Fruit fly (Drosophila melanogaster) whole organism, embryonic: ENCODE measurements around the gene mRpL15.
A peak's percentile ranks its signal among the peaks of the same experiment; 100 is the strongest.

ENCODE experiments used
- Abd-B ChIP-seq: fragments of 200-800 bp; sonication (Bioruptor generic); optimal IDR thresholded peaks from 2 replicates; lab custom pipeline; 2018; ENCODE audit warnings: missing biosample characterization, mild to moderate bottlenecking, missing genetic modification characterization, moderate library complexity
- Atf6 ChIP-seq: fragments of 200-800 bp; sonication (Bioruptor generic); IDR thresholded peaks from 2 replicates; pipeline ENCODE4 v1.3.6; 2022; ENCODE audit warnings: missing biosample characterization, missing genetic modification characterization
- BEAF-32 ChIP-seq: fragments of 200-800 bp; sonication (Bioruptor generic); optimal IDR thresholded peaks from 3 replicates; lab custom pipeline; 2017; ENCODE audit warnings: missing biosample characterization, missing genetic modification characterization, mild to moderate bottlenecking, moderate library complexity, missing genetic modification reagents
- CG12299 ChIP-seq: fragments of 200-800 bp; sonication (Bioruptor generic); optimal IDR thresholded peaks from 2 replicates; lab custom pipeline; 2018; ENCODE audit warnings: missing biosample characterization, mild to moderate bottlenecking, missing genetic modification characterization
- CG12744 ChIP-seq: fragments of 200-800 bp; sonication (Bioruptor generic); optimal IDR thresholded peaks from 2 replicates; lab custom pipeline; 2016; ENCODE audit warnings: missing biosample characterization, missing genetic modification characterization
- CG12942 ChIP-seq: fragments of 200-800 bp; sonication (Bioruptor generic); optimal IDR thresholded peaks from 3 replicates; lab custom pipeline; 2016; ENCODE audit warnings: missing biosample characterization, missing genetic modification characterization
- CG13296 ChIP-seq: fragments of 200-800 bp; sonication (Bioruptor generic); optimal IDR thresholded peaks from 3 replicates; lab custom pipeline; 2018; ENCODE audit warnings: missing biosample characterization, mild to moderate bottlenecking, missing genetic modification characterization
- CG14014 ChIP-seq: fragments of 200-800 bp; sonication (Bioruptor generic); IDR thresholded peaks from 2 replicates; pipeline ENCODE4 v1.3.6; 2022; ENCODE audit warnings: missing biosample characterization, missing genetic modification characterization
- CG14965 ChIP-seq: fragments of 200-800 bp; sonication (Bioruptor generic); optimal IDR thresholded peaks from 2 replicates; lab custom pipeline; 2016; ENCODE audit warnings: missing biosample characterization, missing genetic modification characterization, borderline replicate concordance
- CG15073 ChIP-seq: fragments of 200-800 bp; sonication (Bioruptor generic); optimal IDR thresholded peaks from 2 replicates; lab custom pipeline; 2016; ENCODE audit warnings: missing biosample characterization, missing genetic modification characterization
- CG16779 ChIP-seq: fragments of 200-800 bp; sonication (Bioruptor generic); IDR thresholded peaks from 2 replicates; pipeline ENCODE4 v1.3.6; 2022; ENCODE audit warnings: missing biosample characterization, missing genetic modification characterization
- CG17328 ChIP-seq: fragments of 200-800 bp; sonication (Bioruptor generic); IDR thresholded peaks from 2 replicates; pipeline ENCODE4 v1.3.6; 2022; ENCODE audit warnings: missing biosample characterization, missing genetic modification characterization
- CG17385 ChIP-seq: fragments of 200-800 bp; sonication (Bioruptor generic); optimal IDR thresholded peaks from 3 replicates; lab custom pipeline; 2018; ENCODE audit warnings: missing biosample characterization, mild to moderate bottlenecking, missing genetic modification characterization
- CG1792 ChIP-seq: fragments of 200-800 bp; sonication (Bioruptor generic); optimal IDR thresholded peaks from 2 replicates; lab custom pipeline; 2016; ENCODE audit warnings: missing biosample characterization, missing genetic modification characterization
- CG1832 ChIP-seq: fragments of 200-800 bp; sonication (Bioruptor generic); optimal IDR thresholded peaks from 2 replicates; lab custom pipeline; 2017; ENCODE audit warnings: missing biosample characterization, mild to moderate bottlenecking, missing genetic modification characterization, inconsistent platforms
- CG18476 ChIP-seq: fragments of 200-800 bp; sonication (Bioruptor generic); optimal IDR thresholded peaks from 2 replicates; lab custom pipeline; 2016; ENCODE audit warnings: missing biosample characterization, mild to moderate bottlenecking, missing genetic modification characterization
- CG31441 ChIP-seq: fragments of 200-800 bp; sonication (Bioruptor generic); IDR thresholded peaks from 2 replicates; pipeline ENCODE4 v1.3.6; 2022; ENCODE audit warnings: missing biosample characterization, missing genetic modification characterization
- CG3995 ChIP-seq: fragments of 200-800 bp; sonication (Bioruptor generic); optimal IDR thresholded peaks from 3 replicates; lab custom pipeline; 2016; ENCODE audit warnings: missing biosample characterization, missing genetic modification characterization
- CG4328 ChIP-seq: fragments of 200-800 bp; sonication (Bioruptor generic); optimal IDR thresholded peaks from 3 replicates; lab custom pipeline; 2017; ENCODE audit warnings: missing biosample characterization, missing genetic modification reagents, missing genetic modification characterization
- CG7271 ChIP-seq: fragments of 200-800 bp; sonication (Bioruptor generic); optimal IDR thresholded peaks from 2 replicates; lab custom pipeline; 2018; ENCODE audit warnings: missing biosample characterization, mild to moderate bottlenecking, missing genetic modification characterization, moderate library complexity
- CG7987 ChIP-seq: fragments of 200-800 bp; sonication (Bioruptor generic); optimal IDR thresholded peaks from 2 replicates; lab custom pipeline; 2018; ENCODE audit warnings: missing biosample characterization, mild to moderate bottlenecking, missing genetic modification characterization, moderate library complexity
- CG8944 ChIP-seq: fragments of 200-800 bp; sonication (Bioruptor generic); optimal IDR thresholded peaks from 3 replicates; lab custom pipeline; 2016; ENCODE audit warnings: missing biosample characterization, missing genetic modification characterization
- CG9437 ChIP-seq: fragments of 200-800 bp; sonication (Bioruptor generic); optimal IDR thresholded peaks from 2 replicates; lab custom pipeline; 2018; ENCODE audit warnings: missing biosample characterization, mild to moderate bottlenecking, missing genetic modification characterization
- CG9817 ChIP-seq: fragments of 200-800 bp; sonication (Bioruptor generic); optimal IDR thresholded peaks from 2 replicates; lab custom pipeline; 2018; ENCODE audit warnings: missing biosample characterization, mild to moderate bottlenecking, missing genetic modification characterization, moderate library complexity
- Dad ChIP-seq: fragments of 200-800 bp; sonication (Bioruptor generic); optimal IDR thresholded peaks from 3 replicates; lab custom pipeline; 2016; ENCODE audit warnings: missing biosample characterization, missing genetic modification characterization
- Dfd ChIP-seq, 2 experiments: fragments of >200 bp; optimal IDR thresholded peaks; 2 replicates each; lab custom pipeline; 2017; ENCODE audit warnings: missing biosample characterization in 2 of 2, missing genetic modification characterization in 2 of 2
- Drgx ChIP-seq: fragments of 200-800 bp; sonication (Bioruptor generic); IDR thresholded peaks from 2 replicates; pipeline ENCODE4 v1.3.6; 2022; ENCODE audit warnings: missing biosample characterization, missing genetic modification characterization
- HmgZ ChIP-seq: fragments of 200-800 bp; sonication (Bioruptor generic); optimal IDR thresholded peaks from 2 replicates; lab custom pipeline; 2018; ENCODE audit warnings: missing biosample characterization, mild to moderate bottlenecking, missing genetic modification characterization
- Hmx ChIP-seq: fragments of 200-800 bp; sonication (Bioruptor generic); optimal IDR thresholded peaks from 2 replicates; lab custom pipeline; 2016; ENCODE audit warnings: missing biosample characterization, missing genetic modification characterization
- Jarid2 ChIP-seq: fragments of 200-800 bp; sonication (Bioruptor generic); optimal IDR thresholded peaks from 3 replicates; lab custom pipeline; 2017; ENCODE audit warnings: mild to moderate bottlenecking, missing biosample characterization, missing genetic modification reagents, missing genetic modification characterization
- Kr ChIP-seq: fragments of 200-800 bp; sonication (Bioruptor generic); optimal IDR thresholded peaks from 2 replicates; lab custom pipeline; 2017; ENCODE audit warnings: missing biosample characterization, mild to moderate bottlenecking, missing genetic modification characterization
- Lhr ChIP-seq: fragments of 200-800 bp; sonication (Bioruptor generic); optimal IDR thresholded peaks from 3 replicates; lab custom pipeline; 2017; ENCODE audit warnings: mild to moderate bottlenecking, missing biosample characterization, missing genetic modification reagents, missing genetic modification characterization
- NC2β ChIP-seq: fragments of 200-800 bp; sonication (Bioruptor generic); optimal IDR thresholded peaks from 2 replicates; lab custom pipeline; 2016; ENCODE audit warnings: missing biosample characterization, missing genetic modification characterization
- Oaz ChIP-seq: fragments of 200-800 bp; sonication (Bioruptor generic); IDR thresholded peaks from 2 replicates; pipeline ENCODE4 v1.3.6; 2022; ENCODE audit warnings: missing biosample characterization, missing genetic modification characterization
- Xrp1 ChIP-seq: fragments of 200-800 bp; sonication (Bioruptor generic); IDR thresholded peaks from 2 replicates; pipeline ENCODE4 v1.3.6; 2022; ENCODE audit warnings: missing biosample characterization, missing genetic modification characterization
- aop ChIP-seq: fragments of 200-800 bp; sonication (Bioruptor generic); IDR thresholded peaks from 2 replicates; pipeline ENCODE4 v1.3.6; 2022; ENCODE audit warnings: missing biosample characterization, missing genetic modification characterization
- ase ChIP-seq: fragments of 200-800 bp; sonication (Bioruptor generic); IDR thresholded peaks from 3 replicates; pipeline ENCODE4 v1.3.6; 2022; ENCODE audit warnings: missing biosample characterization, missing genetic modification characterization
- chif ChIP-seq, 2 experiments: fragments of 200-800 bp; sonication (Bioruptor generic); optimal IDR thresholded peaks; 3 replicates each; lab custom pipeline; 2016; ENCODE audit warnings: missing biosample characterization in 2 of 2, missing genetic modification characterization in 2 of 2
- crol ChIP-seq: fragments of 200-800 bp; sonication (Bioruptor generic); IDR thresholded peaks from 2 replicates; pipeline ENCODE4 v1.3.6; 2022; ENCODE audit warnings: missing biosample characterization, missing genetic modification characterization
- disco-r ChIP-seq: fragments of 200-800 bp; sonication (Bioruptor generic); optimal IDR thresholded peaks from 2 replicates; lab custom pipeline; 2016; ENCODE audit warnings: missing biosample characterization, missing genetic modification characterization
- ems ChIP-seq: fragments of 200-800 bp; sonication (Bioruptor generic); optimal IDR thresholded peaks from 3 replicates; lab custom pipeline; 2016; ENCODE audit warnings: missing biosample characterization, missing genetic modification characterization
- eyg ChIP-seq: fragments of 200-800 bp; sonication (Bioruptor generic); optimal IDR thresholded peaks from 3 replicates; lab custom pipeline; 2016; ENCODE audit warnings: missing biosample characterization, missing genetic modification characterization
- gcm ChIP-seq: fragments of 200-800 bp; sonication (Bioruptor generic); optimal IDR thresholded peaks from 2 replicates; lab custom pipeline; 2019; ENCODE audit warnings: missing biosample characterization, mild to moderate bottlenecking, missing genetic modification characterization, moderate library complexity
- gsb ChIP-seq: fragments of 200-800 bp; sonication (Bioruptor generic); IDR thresholded peaks from 2 replicates; pipeline ENCODE4 v1.3.6; 2022; ENCODE audit warnings: missing biosample characterization, missing genetic modification characterization
- ham ChIP-seq: fragments of 200-800 bp; sonication (Bioruptor generic); IDR thresholded peaks from 2 replicates; pipeline ENCODE4 v1.3.6; 2022; ENCODE audit warnings: missing biosample characterization, missing genetic modification characterization
- peb ChIP-seq: fragments of 200-800 bp; sonication (Bioruptor generic); IDR thresholded peaks from 2 replicates; pipeline ENCODE4 v1.3.6; 2022; ENCODE audit warnings: missing biosample characterization, missing genetic modification characterization
- pros ChIP-seq: fragments of 200-800 bp; sonication (Bioruptor generic); optimal IDR thresholded peaks from 3 replicates; lab custom pipeline; 2019; ENCODE audit warnings: missing biosample characterization, mild to moderate bottlenecking, missing genetic modification characterization, moderate library complexity
- slbo ChIP-seq: fragments of 200-800 bp; sonication (Bioruptor generic); IDR thresholded peaks from 2 replicates; pipeline ENCODE4 v1.3.6; 2022; ENCODE audit warnings: missing biosample characterization, missing genetic modification characterization
- stwl ChIP-seq: fragments of 200-800 bp; sonication (Bioruptor generic); optimal IDR thresholded peaks from 3 replicates; lab custom pipeline; 2018; ENCODE audit warnings: missing biosample characterization, mild to moderate bottlenecking, missing genetic modification characterization, moderate library complexity

mRpL15 gene

DNA sequence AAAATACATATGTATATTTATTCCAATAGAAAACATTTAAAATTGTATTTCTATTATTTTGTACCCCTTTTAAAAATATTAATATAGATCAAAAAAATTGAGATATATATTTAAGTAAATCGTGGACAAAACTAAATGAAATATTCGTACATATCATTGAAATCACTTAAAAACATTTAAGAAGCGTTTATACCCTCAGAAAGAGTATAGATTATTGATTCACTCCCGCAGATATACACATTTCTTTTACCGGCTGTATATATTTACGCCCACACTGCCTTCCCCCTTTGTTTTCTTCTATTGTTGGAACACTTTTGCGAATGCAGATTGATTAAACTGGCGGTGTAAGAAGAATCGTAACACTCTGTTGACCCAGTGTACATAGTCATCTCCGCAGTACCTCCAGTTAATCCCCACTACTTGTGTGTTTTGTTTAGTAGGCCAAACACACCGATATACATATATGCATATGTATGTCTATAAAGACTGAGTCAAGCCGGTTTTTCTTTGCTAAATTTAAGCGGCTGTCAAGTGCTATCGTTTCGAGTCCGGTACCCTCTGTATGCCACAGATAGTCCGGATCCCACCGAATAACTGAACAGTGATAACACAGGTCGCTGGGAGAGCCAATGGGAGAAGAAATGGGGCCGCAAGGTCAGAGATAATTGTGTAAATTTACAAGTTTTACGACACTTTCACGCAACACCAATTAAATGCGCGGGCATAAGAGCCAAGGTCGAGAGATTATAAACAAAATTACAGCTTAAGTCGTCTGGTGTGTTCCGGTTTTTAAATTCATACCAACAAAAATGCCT, 35.7 kb upstream of the mRpL15 start (continued):
- TF ChIP-seq CG3995, result peak; percentile 6
- peak; percentile 41 for TF ChIP-seq CG8944 (GFP tag; lab: Kevin White, UChicago)
- peak; percentile 43 for TF ChIP-seq CG17385 (GFP tag; lab: Kevin White, UChicago)
- TF ChIP-seq NC2β, result peak; percentile 81
- TF ChIP-seq Oaz (GFP tag; lab: Robert Waterston, UW), result no peak
- peak; percentile 68 for TF ChIP-seq CG12744 (GFP tag; lab: Kevin White, UChicago)
- TF ChIP-seq CG31441, result peak; percentile 61; the same call in 1 of the 2 replicates
- TF ChIP-seq slbo, result peak; percentile 29; the same call in 1 of the 2 replicates
- no peak for TF ChIP-seq Hmx
- no peak for TF ChIP-seq CG1832
- peak; percentile 87 for TF ChIP-seq CG1792 (GFP tag; lab: Kevin White, UChicago)
- peak; percentile 14 for TF ChIP-seq HmgZ
- TF ChIP-seq CG7987 (GFP tag; lab: Kevin White, UChicago), result peak; percentile 56
- peak; percentile 41 for TF ChIP-seq CG18476 (GFP tag; lab: Kevin White, UChicago)
- peak; percentile 60 for TF ChIP-seq eyg (GFP tag; lab: Kevin White, UChicago)
- TF ChIP-seq stwl, result no peak
- no peak for TF ChIP-seq pros (GFP tag; lab: Kevin White, UChicago)
- TF ChIP-seq Drgx (GFP tag; lab: Robert Waterston, UW), result 0 out of 2 replicates have a peak, but pooled peaks have one; percentile 22
- TF ChIP-seq peb (GFP tag; lab: Robert Waterston, UW), result no peak
- TF ChIP-seq ase (GFP tag; lab: Robert Waterston, UW), result no peak
- TF ChIP-seq crol, result peak; percentile 7; the same call in 1 of the 2 replicates
- TF ChIP-seq CG12942, result peak; percentile 44
- peak; percentile 83 for TF ChIP-seq Kr
- TF ChIP-seq gcm (GFP tag; lab: Kevin White, UChicago), result no peak
- TF ChIP-seq Xrp1 (GFP tag; lab: Robert Waterston, UW), result peak; percentile 57
- TF ChIP-seq Atf6 (GFP tag; lab: Robert Waterston, UW), result 0 out of 2 replicates have a peak, but pooled peaks have one; percentile 29
- TF ChIP-seq CG17328 (GFP tag; lab: Robert Waterston, UW), result peak; percentile 32; the same call in 1 of the 2 replicates
- no peak for TF ChIP-seq CG7271 (tag; lab: Kevin White, UChicago)
- TF ChIP-seq Dad (GFP tag; lab: Kevin White, UChicago), result peak; percentile 4
- no peak for TF ChIP-seq Dfd (GFP tag; optimal IDR thresholded peaks at IDR 0.05; lab: Kevin White, UChicago)
- no peak for TF ChIP-seq aop (GFP tag; lab: Robert Waterston, UW)
- no peak for TF ChIP-seq BEAF-32 (GFP tag; lab: Kevin White, UChicago)
- TF ChIP-seq Jarid2 (GFP tag; lab: Kevin White, UChicago), result no peak
- peak; percentile 32 for TF ChIP-seq CG9817 (tag; lab: Kevin White, UChicago)
- TF ChIP-seq ems, result peak; percentile 60
- peak; percentile 57 for TF ChIP-seq CG13296 (GFP tag; lab: Kevin White, UChicago)
- TF ChIP-seq gsb (GFP tag; lab: Robert Waterston, UW), result no peak
- TF ChIP-seq CG14965 (GFP tag; lab: Kevin White, UChicago), result peak; percentile 29
- TF ChIP-seq chif (GFP tag; optimal IDR thresholded peaks at IDR 0.05; lab: Kevin White, UChicago), result peak; percentile 45 to 70
- peak; percentile 61 for TF ChIP-seq disco-r
- TF ChIP-seq CG16779 (GFP tag; lab: Robert Waterston, UW), result no peak
- TF ChIP-seq CG15073 (GFP tag; lab: Kevin White, UChicago), result no peak
- no peak for TF ChIP-seq ham
- TF ChIP-seq CG9437, result peak; percentile 22
- TF ChIP-seq CG4328 (GFP tag; lab: Kevin White, UChicago), result peak; percentile 31
- peak; percentile 43 for TF ChIP-seq Lhr
- peak; percentile 40 for TF ChIP-seq Abd-B
- no peak for TF ChIP-seq CG12299 (tag; lab: Kevin White, UChicago)
- peak; percentile 20; the same call in 1 of the 2 replicates for TF ChIP-seq CG14014
